Worm (Caenorhabditis elegans): ENCODE results near the gene H11E01.3.

DNA sequence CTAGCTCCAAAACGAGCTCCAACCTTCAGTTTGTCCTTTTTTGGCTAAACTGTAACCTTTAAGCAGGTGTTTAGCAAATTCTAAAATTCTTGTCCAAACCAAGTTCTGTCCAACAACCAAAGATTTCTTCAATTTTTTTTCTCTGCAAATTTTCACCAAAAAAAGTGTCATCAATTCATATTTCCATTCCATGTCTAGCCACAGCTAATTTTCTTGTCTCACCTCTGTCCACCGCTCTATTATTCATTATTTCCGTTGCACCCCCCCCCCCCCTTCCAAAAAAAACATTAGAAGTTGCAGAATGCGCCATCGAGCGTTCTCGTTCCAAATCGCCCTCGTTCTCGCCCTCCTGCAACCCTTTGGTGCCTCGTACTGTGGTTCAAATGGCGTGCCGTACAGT, 28.4 kb upstream of the H11E01.3 start, which contains the start of gene wrt-9:
- no peak for TF ChIP-seq nfya-2 (GFP tag; IDR thresholded peaks at IDR 0.05)
- TF ChIP-seq snpc-3.4 (tag; optimal IDR thresholded peaks at IDR 0.05) = no peak
- TF ChIP-seq K12H6.12 (tag; optimal IDR thresholded peaks at IDR 0.05) = no peak
- TF ChIP-seq Y53G8AR.9 (GFP tag; conservative IDR thresholded peaks at IDR 0.05) = no peak
- no peak for TF ChIP-seq cebp-2 (GFP tag; IDR thresholded peaks at IDR 0.05)
- no peak for TF ChIP-seq F23B12.7 (tag; optimal IDR thresholded peaks at IDR 0.05; ENCODE audit: insufficient read depth)

All from whole organism, young adult.